Fruit fly (Drosophila melanogaster) whole organism, embryonic: Measurements from ENCODE around the gene Cpr64Ab.

Experiments used
- CG10267 ChIP-seq: fragments of 200-800 bp; sonication (Bioruptor generic); optimal IDR thresholded peaks from 2 replicates; lab custom pipeline; 2018; ENCODE audit warnings: missing biosample characterization, mild to moderate bottlenecking, missing genetic modification characterization, moderate library complexity
- CG12236 ChIP-seq: fragments of 200-800 bp; sonication (Bioruptor generic); optimal IDR thresholded peaks from 2 replicates; lab custom pipeline; 2016; ENCODE audit warnings: missing biosample characterization, missing genetic modification characterization
- CG12299 ChIP-seq: fragments of 200-800 bp; sonication (Bioruptor generic); optimal IDR thresholded peaks from 2 replicates; lab custom pipeline; 2018; ENCODE audit warnings: missing biosample characterization, mild to moderate bottlenecking, missing genetic modification characterization
- CG13287 ChIP-seq: fragments of 200-800 bp; sonication (Bioruptor generic); IDR thresholded peaks from 2 replicates; pipeline ENCODE4 v1.3.6; 2022; ENCODE audit warnings: missing biosample characterization, missing genetic modification characterization; ENCODE audit not compliant: partially characterized antibody
- CG13775 ChIP-seq: fragments of 200-800 bp; sonication (Bioruptor generic); optimal IDR thresholded peaks from 3 replicates; lab custom pipeline; 2017; ENCODE audit warnings: missing biosample characterization, mild to moderate bottlenecking, missing genetic modification characterization
- CG15011 ChIP-seq: fragments of 200-800 bp; sonication (Bioruptor generic); optimal IDR thresholded peaks from 3 replicates; lab custom pipeline; 2018; ENCODE audit warnings: missing biosample characterization, mild to moderate bottlenecking, missing genetic modification characterization
- CG1647 ChIP-seq: fragments of 200-800 bp; sonication (Bioruptor generic); optimal IDR thresholded peaks from 3 replicates; lab custom pipeline; 2016; ENCODE audit warnings: missing biosample characterization, missing genetic modification characterization
- CG17186 ChIP-seq: fragments of 200-800 bp; sonication (Bioruptor generic); optimal IDR thresholded peaks from 3 replicates; lab custom pipeline; 2017; ENCODE audit warnings: missing biosample characterization, missing genetic modification reagents, missing genetic modification characterization
- CG17385 ChIP-seq: fragments of 200-800 bp; sonication (Bioruptor generic); optimal IDR thresholded peaks from 3 replicates; lab custom pipeline; 2018; ENCODE audit warnings: missing biosample characterization, mild to moderate bottlenecking, missing genetic modification characterization
- CG17802 ChIP-seq: fragments of 200-800 bp; sonication (Bioruptor generic); optimal IDR thresholded peaks from 2 replicates; lab custom pipeline; 2018; ENCODE audit warnings: missing biosample characterization, mild to moderate bottlenecking, missing genetic modification characterization, moderate library complexity
- CG2116 ChIP-seq: fragments of 200-800 bp; sonication (Bioruptor generic); optimal IDR thresholded peaks from 3 replicates; lab custom pipeline; 2018; ENCODE audit warnings: missing biosample characterization, mild to moderate bottlenecking, missing genetic modification characterization
- CG31224 ChIP-seq: fragments of 200-800 bp; sonication (Bioruptor generic); IDR thresholded peaks from 2 replicates; pipeline ENCODE4 v1.3.6; 2022; ENCODE audit warnings: missing biosample characterization, missing genetic modification characterization
- CG3847 ChIP-seq: fragments of 200-800 bp; sonication (Bioruptor generic); IDR thresholded peaks from 2 replicates; pipeline ENCODE4 v1.3.6; 2022; ENCODE audit warnings: missing biosample characterization, missing genetic modification characterization
- CG42726 ChIP-seq: fragments of 200-800 bp; sonication (Bioruptor generic); IDR thresholded peaks from 2 replicates; pipeline ENCODE4 v1.3.6; 2022; ENCODE audit warnings: missing biosample characterization, missing genetic modification characterization; ENCODE audit not compliant: partially characterized antibody
- CG6272 ChIP-seq: fragments of 200-800 bp; sonication (Bioruptor generic); IDR thresholded peaks from 2 replicates; pipeline ENCODE4 v1.3.6; 2022; ENCODE audit warnings: missing biosample characterization, missing genetic modification characterization
- CG9797 ChIP-seq: fragments of 200-800 bp; sonication (Bioruptor generic); optimal IDR thresholded peaks from 3 replicates; lab custom pipeline; 2018; ENCODE audit warnings: missing biosample characterization, mild to moderate bottlenecking, missing genetic modification characterization
- CG9876 ChIP-seq: fragments of 200-800 bp; sonication (Bioruptor generic); optimal IDR thresholded peaks from 2 replicates; lab custom pipeline; 2016; ENCODE audit warnings: missing biosample characterization, missing genetic modification characterization
- CG9932 ChIP-seq: fragments of 200-800 bp; sonication (Bioruptor generic); IDR thresholded peaks from 2 replicates; pipeline ENCODE4 v1.3.6; 2022; ENCODE audit warnings: missing biosample characterization, missing genetic modification characterization
- CHES-1-like ChIP-seq: fragments of 200-800 bp; sonication (Bioruptor generic); optimal IDR thresholded peaks from 2 replicates; lab custom pipeline; 2016; ENCODE audit warnings: missing biosample characterization, missing genetic modification characterization
- CTCF ChIP-seq: fragments of 200-800 bp; sonication (Bioruptor generic); optimal IDR thresholded peaks from 2 replicates; lab custom pipeline; 2017; ENCODE audit warnings: missing biosample characterization, mild to moderate bottlenecking, missing genetic modification characterization, moderate library complexity
- Dbx ChIP-seq: fragments of 200-800 bp; sonication (Bioruptor generic); IDR thresholded peaks from 3 replicates; pipeline ENCODE4 v1.3.6; 2022; ENCODE audit warnings: missing biosample characterization, missing genetic modification characterization
- Deaf1 ChIP-seq: fragments of 200-800 bp; optimal IDR thresholded peaks from 3 replicates; lab custom pipeline; 2019; ENCODE audit warnings: missing biosample characterization, mild to moderate bottlenecking, missing genetic modification characterization, moderate library complexity
- E2f2 ChIP-seq: fragments of 200-800 bp; sonication (Bioruptor generic); IDR thresholded peaks from 2 replicates; pipeline ENCODE4 v1.3.6; 2022; ENCODE audit warnings: missing biosample characterization, missing genetic modification characterization
- ERR ChIP-seq: fragments of 200-800 bp; sonication (Bioruptor generic); optimal IDR thresholded peaks from 2 replicates; lab custom pipeline; 2016; ENCODE audit warnings: missing biosample characterization, missing genetic modification characterization
- Ets65A ChIP-seq: fragments of 200-800 bp; sonication (Bioruptor generic); peaks from one replicate; lab custom pipeline; 2016; ENCODE audit warnings: missing biosample characterization, missing genetic modification characterization
- HmgD ChIP-seq: fragments of 200-800 bp; sonication (Bioruptor generic); optimal IDR thresholded peaks from 3 replicates; lab custom pipeline; 2016; ENCODE audit warnings: missing biosample characterization, missing genetic modification characterization
- HmgZ ChIP-seq: fragments of 200-800 bp; sonication (Bioruptor generic); optimal IDR thresholded peaks from 2 replicates; lab custom pipeline; 2018; ENCODE audit warnings: missing biosample characterization, mild to moderate bottlenecking, missing genetic modification characterization
- Hmr ChIP-seq: fragments of 200-800 bp; sonication (Bioruptor generic); optimal IDR thresholded peaks from 3 replicates; lab custom pipeline; 2017; ENCODE audit warnings: mild to moderate bottlenecking, missing biosample characterization, missing genetic modification reagents, missing genetic modification characterization
- Hsf ChIP-seq: fragments of 200-800 bp; sonication (Bioruptor generic); optimal IDR thresholded peaks from 3 replicates; lab custom pipeline; 2016; ENCODE audit warnings: missing biosample characterization, missing genetic modification characterization
- MBD-R2 ChIP-seq: fragments of 200-800 bp; sonication (Bioruptor generic); IDR thresholded peaks from 2 replicates; pipeline ENCODE4 v1.3.6; 2022; ENCODE audit warnings: missing biosample characterization, missing genetic modification characterization
- MESR4 ChIP-seq: fragments of 200-800 bp; sonication (Bioruptor generic); optimal IDR thresholded peaks from 2 replicates; lab custom pipeline; 2018; ENCODE audit warnings: missing biosample characterization, mild to moderate bottlenecking, missing genetic modification characterization, moderate library complexity
- MTF-1 ChIP-seq: fragments of 200-800 bp; sonication (Bioruptor generic); optimal IDR thresholded peaks from 2 replicates; lab custom pipeline; 2018; ENCODE audit warnings: missing biosample characterization, mild to moderate bottlenecking, missing genetic modification characterization, borderline replicate concordance
- NfI ChIP-seq: fragments of 200-800 bp; sonication (Bioruptor generic); optimal IDR thresholded peaks from 3 replicates; lab custom pipeline; 2018; ENCODE audit warnings: missing biosample characterization, mild to moderate bottlenecking, missing genetic modification characterization, moderate library complexity
- Opbp ChIP-seq: fragments of 200-800 bp; sonication (Bioruptor generic); IDR thresholded peaks from 3 replicates; pipeline ENCODE4 v1.3.6; 2022; ENCODE audit warnings: missing biosample characterization, missing genetic modification characterization; ENCODE audit not compliant: partially characterized antibody
- YL-1 ChIP-seq: fragments of 200-800 bp; sonication (Bioruptor generic); optimal IDR thresholded peaks from 3 replicates; lab custom pipeline; 2017; ENCODE audit warnings: missing biosample characterization, mild to moderate bottlenecking, missing genetic modification characterization
- chif ChIP-seq, 2 experiments: fragments of 200-800 bp; sonication (Bioruptor generic); optimal IDR thresholded peaks; 3 replicates each; lab custom pipeline; 2016; ENCODE audit warnings: missing biosample characterization in 2 of 2, missing genetic modification characterization in 2 of 2
- crol ChIP-seq: fragments of 200-800 bp; sonication (Bioruptor generic); IDR thresholded peaks from 2 replicates; pipeline ENCODE4 v1.3.6; 2022; ENCODE audit warnings: missing biosample characterization, missing genetic modification characterization
- fu2 ChIP-seq: fragments of 200-800 bp; sonication (Bioruptor generic); optimal IDR thresholded peaks from 2 replicates; lab custom pipeline; 2016; ENCODE audit warnings: missing biosample characterization, missing genetic modification characterization
- gfzf ChIP-seq: fragments of 200-800 bp; sonication (Bioruptor generic); optimal IDR thresholded peaks from 2 replicates; lab custom pipeline; 2016; ENCODE audit warnings: missing biosample characterization, mild to moderate bottlenecking, missing genetic modification characterization, moderate library complexity
- hkb ChIP-seq, 2 experiments: fragments of 200-800 bp in 1 of 2; fragments of >200 bp in 1 of 2; sonication (Bioruptor generic) in 1 of 2; IDR thresholded peaks in 1 of 2; optimal IDR thresholded peaks in 1 of 2; 2 replicates each; pipeline versions ENCODE4 v1.3.6 to Lab custom; 2017 to 2022; ENCODE audit warnings: missing biosample characterization in 1 of 2, missing genetic modification characterization in 1 of 2
- insv ChIP-seq, 2 experiments: fragments of 200-800 bp; sonication (Bioruptor generic); optimal IDR thresholded peaks; 3 replicates each; lab custom pipeline; 2016 to 2018; ENCODE audit warnings: missing biosample characterization in 2 of 2, missing genetic modification characterization in 2 of 2
- lab ChIP-seq: fragments of 200-800 bp; sonication (Bioruptor generic); optimal IDR thresholded peaks from 3 replicates; lab custom pipeline; 2017; ENCODE audit warnings: missing biosample characterization, missing genetic modification characterization, mild to moderate bottlenecking, moderate library complexity, missing genetic modification reagents
- luna ChIP-seq: fragments of 200-800 bp; sonication (Bioruptor generic); optimal IDR thresholded peaks from 2 replicates; lab custom pipeline; 2016; ENCODE audit warnings: missing biosample characterization, missing genetic modification characterization
- nom ChIP-seq: fragments of 200-800 bp; sonication (Bioruptor generic); optimal IDR thresholded peaks from 2 replicates; lab custom pipeline; 2017; ENCODE audit warnings: missing biosample characterization, missing genetic modification characterization, mild to moderate bottlenecking, moderate library complexity, missing genetic modification reagents
- otp ChIP-seq: fragments of 200-800 bp; sonication (Bioruptor generic); IDR thresholded peaks from 3 replicates; pipeline ENCODE4, ENCODE4 v1.3.6; 2022; ENCODE audit warnings: missing biosample characterization, missing genetic modification characterization
- pzg ChIP-seq: fragments of 200-800 bp; sonication (Bioruptor generic); optimal IDR thresholded peaks from 3 replicates; lab custom pipeline; 2018; ENCODE audit warnings: missing biosample characterization, mild to moderate bottlenecking, missing genetic modification characterization, moderate library complexity
- seq ChIP-seq: fragments of 200-800 bp; sonication (Bioruptor generic); IDR thresholded peaks from 2 replicates; pipeline ENCODE4 v1.3.6; 2022; ENCODE audit warnings: missing biosample characterization, missing genetic modification characterization
- zfh1 ChIP-seq: fragments of 200-800 bp; sonication (Bioruptor generic); IDR thresholded peaks from 3 replicates; pipeline ENCODE4 v1.3.6; 2022; ENCODE audit warnings: missing biosample characterization, missing genetic modification characterization

The Cpr64Ab gene

DNA sequence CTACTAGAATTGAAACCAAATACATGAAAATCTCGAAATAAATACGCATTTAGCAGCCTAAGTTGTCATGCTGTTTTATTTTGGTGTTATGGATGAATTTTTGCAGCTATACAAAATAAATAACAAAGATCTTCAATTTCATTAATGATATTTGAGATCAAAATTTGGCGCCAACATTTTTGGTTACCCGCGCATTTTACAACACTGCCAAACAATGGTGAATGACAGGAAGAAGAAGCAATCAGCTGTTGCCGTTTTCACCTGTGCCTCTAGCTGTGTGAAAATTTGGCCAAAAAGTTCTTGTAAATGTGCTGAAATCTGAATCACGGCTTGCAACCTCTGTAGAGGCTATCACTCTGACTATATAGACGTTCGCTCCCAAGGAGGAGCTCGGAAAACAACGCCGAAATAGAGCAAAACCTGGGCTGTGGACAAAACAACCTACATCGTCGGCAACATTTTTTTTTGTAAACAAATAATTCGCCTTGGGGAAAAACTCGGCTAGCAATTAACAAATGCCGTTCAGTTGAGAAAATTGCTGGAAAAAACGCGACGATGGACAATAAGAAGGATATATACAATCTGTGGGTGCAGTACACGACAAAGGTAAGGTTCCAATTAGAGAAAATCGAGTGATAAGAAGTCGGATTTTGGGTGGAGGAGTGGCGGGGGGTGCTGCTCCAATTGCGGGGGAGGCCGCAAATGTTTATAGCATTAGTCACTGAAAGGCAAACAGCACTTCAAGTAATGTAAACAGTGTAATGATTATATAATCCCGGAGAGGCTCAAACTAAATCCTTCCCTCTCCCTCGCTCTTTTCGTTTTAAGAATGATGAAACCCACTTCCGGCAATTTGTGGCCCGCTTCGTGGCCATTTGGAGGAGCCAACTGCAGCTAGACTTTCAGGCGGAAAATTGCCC, 17.4 kb downstream of the Cpr64Ab start, which contains the start of gene CG43367 (continued):
- peak; percentile 50; the same call in 1 of the 3 replicates for TF ChIP-seq Opbp (GFP tag; lab: Robert Waterston, UW)
- peak; percentile 4 for TF ChIP-seq fu2 (GFP tag; lab: Kevin White, UChicago)
- TF ChIP-seq Deaf1 (tag; lab: Kevin White, UChicago) = no peak
- TF ChIP-seq YL-1 = peak; percentile 45
- TF ChIP-seq luna (GFP tag; lab: Kevin White, UChicago) = no peak
- peak; percentile 16 for TF ChIP-seq NfI (GFP tag; lab: Kevin White, UChicago)
- peak; percentile 38 for TF ChIP-seq CG9932 (GFP tag; lab: Robert Waterston, UW)
- peak; percentile 22; the same call in 1 of the 2 replicates for TF ChIP-seq CG13287 (GFP tag; lab: Robert Waterston, UW)
- TF ChIP-seq seq = no peak
- TF ChIP-seq MESR4 (GFP tag; lab: Kevin White, UChicago) = peak; percentile 33
- 0 out of 3 replicates have a peak, but pooled peaks have one; percentile 15 for TF ChIP-seq Dbx
- TF ChIP-seq HmgZ = peak; percentile 45
- TF ChIP-seq CG9797 (GFP tag; lab: Kevin White, UChicago) = peak; percentile 0
- no peak for TF ChIP-seq nom (GFP tag; lab: Kevin White, UChicago)
- no peak for TF ChIP-seq CG2116
- 0 out of 3 replicates have a peak, but pooled peaks have one; percentile 12 for TF ChIP-seq zfh1 (GFP tag; lab: Robert Waterston, UW)
- TF ChIP-seq CG17186 (GFP tag; lab: Kevin White, UChicago) = peak; percentile 15
- no peak for TF ChIP-seq ERR (GFP tag; lab: Kevin White, UChicago)
- peak; percentile 2 for TF ChIP-seq CTCF
- no peak for TF ChIP-seq Hsf
- peak; percentile 47 for TF ChIP-seq gfzf (GFP tag; lab: Kevin White, UChicago)
- peak; percentile 56 for TF ChIP-seq CG3847 (GFP tag; lab: Robert Waterston, UW)
- peak; percentile 99 for TF ChIP-seq CG17385 (GFP tag; lab: Kevin White, UChicago)
- TF ChIP-seq MBD-R2 = peak; percentile 89
- TF ChIP-seq MTF-1 (GFP tag; lab: Kevin White, UChicago) = peak; percentile 6
- TF ChIP-seq otp = 0 out of 3 replicates have a peak, but pooled peaks have one; percentile 25
- TF ChIP-seq CG6272 (GFP tag; lab: Robert Waterston, UW) = no peak
- TF ChIP-seq Hmr (GFP tag; lab: Kevin White, UChicago) = peak; percentile 6
- peak; percentile 97 for TF ChIP-seq E2f2 (GFP tag; lab: Robert Waterston, UW)
- 0 out of 2 replicates have a peak, but pooled peaks have one; percentile 29 for TF ChIP-seq CG42726 (GFP tag; lab: Robert Waterston, UW)
- TF ChIP-seq CG10267 (tag; lab: Kevin White, UChicago) = peak; percentile 96
- peak; percentile 90 for TF ChIP-seq crol (GFP tag; lab: Robert Waterston, UW)
- no peak for TF ChIP-seq CG1647 (GFP tag; lab: Kevin White, UChicago)
- TF ChIP-seq pzg = peak; percentile 82
- no peak for TF ChIP-seq CG13775 (GFP tag; lab: Kevin White, UChicago)
- TF ChIP-seq CG12299 (tag; lab: Kevin White, UChicago) = no peak
- TF ChIP-seq CG15011 (GFP tag; lab: Kevin White, UChicago) = no peak
- no peak for TF ChIP-seq CG17802 (tag; lab: Kevin White, UChicago)
- TF ChIP-seq Ets65A (GFP tag; lab: Kevin White, UChicago) = peak; percentile 58
- peak in 1 of 2 experiments; percentile 3 for TF ChIP-seq chif (GFP tag; optimal IDR thresholded peaks at IDR 0.05; lab: Kevin White, UChicago)
- peak; percentile 39 for TF ChIP-seq lab (GFP tag; lab: Kevin White, UChicago)
- no peak for TF ChIP-seq CG9876
- TF ChIP-seq CHES-1-like = peak; percentile 11
- TF ChIP-seq hkb (optimal IDR thresholded peaks at IDR 0.05; lab: Kevin White, UChicago) = no peak
- TF ChIP-seq hkb (GFP tag; IDR thresholded peaks at IDR 0.05; lab: Robert Waterston, UW) = peak; percentile 26; the same call in 1 of the 2 replicates
- peak; percentile 25 for TF ChIP-seq HmgD (GFP tag; lab: Kevin White, UChicago)
- peak in 1 of 2 experiments; percentile 47 for TF ChIP-seq insv (GFP tag; optimal IDR thresholded peaks at IDR 0.05; lab: Kevin White, UChicago)
- TF ChIP-seq CG31224 (GFP tag; lab: Robert Waterston, UW) = no peak
- TF ChIP-seq CG12236 (GFP tag; lab: Kevin White, UChicago) = no peak
